Worm (Caenorhabditis elegans) whole organism, late embryonic: ENCODE data around the gene Y37E11AM.3.

ENCODE experiments used
- C08G9.2 ChIP-seq: sonication (generic microtip); optimal IDR thresholded peaks from 2 replicates; lab custom pipeline; 2016; ENCODE audit warnings: mild to moderate bottlenecking, missing genetic modification characterization, moderate library complexity, missing compliant biosample characterization
- F13H6.1 ChIP-seq: sonication (generic microtip); optimal IDR thresholded peaks from 2 replicates; lab custom pipeline; 2016; ENCODE audit warnings: missing genetic modification characterization, missing compliant biosample characterization
- K09A11.1 ChIP-seq: sonication (generic microtip); optimal IDR thresholded peaks from 2 replicates; lab custom pipeline; 2017; ENCODE audit warnings: antibody characterized with exemption, mild to moderate bottlenecking, missing genetic modification characterization, missing compliant biosample characterization; ENCODE audit not compliant: insufficient read depth
- Y22D7AL.16 ChIP-seq: sonication (generic microtip); optimal IDR thresholded peaks from 2 replicates; lab custom pipeline; 2016; ENCODE audit warnings: missing genetic modification characterization, missing compliant biosample characterization
- ama-1 ChIP-seq: fragments of 150-350 bp; optimal IDR thresholded peaks from 2 replicates; lab custom pipeline; 2014
- ceh-18 ChIP-seq: sonication (generic microtip); optimal IDR thresholded peaks from 2 replicates; lab custom pipeline; 2016; ENCODE audit warnings: missing genetic modification characterization, missing compliant biosample characterization
- ceh-19 ChIP-seq: fragments of 200-800 bp; sonication (Bioruptor generic); optimal IDR thresholded peaks from 2 replicates; lab custom pipeline; 2018; ENCODE audit warnings: mild to moderate bottlenecking, missing genetic modification characterization, missing compliant biosample characterization
- ceh-31 ChIP-seq: sonication (generic microtip); optimal IDR thresholded peaks from 2 replicates; lab custom pipeline; 2016; ENCODE audit warnings: missing genetic modification characterization, missing compliant biosample characterization
- ceh-34 ChIP-seq: sonication (generic microtip); optimal IDR thresholded peaks from 2 replicates; lab custom pipeline; 2016; ENCODE audit warnings: mild to moderate bottlenecking, missing genetic modification characterization, missing compliant biosample characterization
- ceh-48 ChIP-seq: sonication (generic microtip); optimal IDR thresholded peaks from 2 replicates; lab custom pipeline; 2016; ENCODE audit warnings: missing genetic modification characterization, inconsistent platforms, missing compliant biosample characterization
- dve-1 ChIP-seq: sonication (generic microtip); optimal IDR thresholded peaks from 2 replicates; lab custom pipeline; 2017; ENCODE audit warnings: antibody characterized with exemption, mild to moderate bottlenecking, missing genetic modification characterization, missing compliant biosample characterization
- elt-2 ChIP-seq: sonication (generic microtip); optimal IDR thresholded peaks from 2 replicates; lab custom pipeline; 2016; ENCODE audit warnings: missing genetic modification reagents, missing genetic modification characterization, missing compliant biosample characterization
- elt-4 ChIP-seq: sonication (generic microtip); optimal IDR thresholded peaks from 2 replicates; lab custom pipeline; 2016; ENCODE audit warnings: missing genetic modification characterization, missing compliant biosample characterization
- ets-4 ChIP-seq: sonication (generic microtip); optimal IDR thresholded peaks from 2 replicates; lab custom pipeline; 2016; ENCODE audit warnings: missing genetic modification characterization, missing compliant biosample characterization
- fkh-10 ChIP-seq: fragments of 150-350 bp; optimal IDR thresholded peaks from 2 replicates; lab custom pipeline; 2014; ENCODE audit warnings: missing biosample characterization, missing genetic modification reagents, missing genetic modification characterization
- fkh-6 ChIP-seq: sonication (generic microtip); optimal IDR thresholded peaks from 2 replicates; lab custom pipeline; 2016; ENCODE audit warnings: missing genetic modification characterization, missing compliant biosample characterization
- hlh-15 ChIP-seq: sonication (generic microtip); optimal IDR thresholded peaks from 2 replicates; lab custom pipeline; 2016; ENCODE audit warnings: missing genetic modification characterization, missing compliant biosample characterization
- hlh-6 ChIP-seq: sonication (generic microtip); optimal IDR thresholded peaks from 2 replicates; lab custom pipeline; 2016; ENCODE audit warnings: missing genotype, missing genetic modification characterization, missing compliant biosample characterization
- nfya-1 ChIP-seq: sonication (generic microtip); optimal IDR thresholded peaks from 2 replicates; lab custom pipeline; 2017; ENCODE audit warnings: missing genetic modification characterization, mild to moderate bottlenecking, missing compliant biosample characterization, antibody characterized with exemption, moderate library complexity
- nhr-11 ChIP-seq: fragments of 150-350 bp; optimal IDR thresholded peaks from 2 replicates; lab custom pipeline; 2014; ENCODE audit warnings: missing biosample characterization, missing genetic modification characterization
- nhr-232 ChIP-seq: sonication (generic microtip); optimal IDR thresholded peaks from 2 replicates; lab custom pipeline; 2016; ENCODE audit warnings: missing genetic modification characterization, missing compliant biosample characterization
- npax-4 ChIP-seq: sonication (generic microtip); optimal IDR thresholded peaks from 2 replicates; lab custom pipeline; 2016; ENCODE audit warnings: missing genetic modification characterization, missing compliant biosample characterization
- pag-3 ChIP-seq: sonication (generic microtip); optimal IDR thresholded peaks from 2 replicates; lab custom pipeline; 2016; ENCODE audit warnings: missing compliant biosample characterization, missing genetic modification characterization, borderline replicate concordance
- pax-1 ChIP-seq: fragments of 150-350 bp; optimal IDR thresholded peaks from 2 replicates; lab custom pipeline; 2014; ENCODE audit warnings: missing biosample characterization, missing genetic modification characterization
- pha-2 ChIP-seq: sonication (generic microtip); optimal IDR thresholded peaks from 2 replicates; lab custom pipeline; 2017; ENCODE audit warnings: mild to moderate bottlenecking, missing genetic modification characterization, missing compliant biosample characterization
- pha-4 ChIP-seq: fragments of 150-350 bp; optimal IDR thresholded peaks from 2 replicates; lab custom pipeline; 2018; ENCODE audit warnings: missing biosample characterization, missing genetic modification reagents, missing genetic modification characterization
- pros-1 ChIP-seq: fragments of 150-350 bp; optimal IDR thresholded peaks from 2 replicates; lab custom pipeline; 2014; ENCODE audit warnings: missing biosample characterization, missing genetic modification reagents, missing genetic modification characterization
- rnt-1 ChIP-seq: sonication (generic microtip); optimal IDR thresholded peaks from 2 replicates; lab custom pipeline; 2016; ENCODE audit warnings: missing genetic modification characterization, missing compliant biosample characterization
- sdc-2 ChIP-seq: sonication (generic microtip); optimal IDR thresholded peaks from 2 replicates; lab custom pipeline; 2016; ENCODE audit warnings: missing genotype, missing genetic modification characterization, missing compliant biosample characterization
- syd-9 ChIP-seq: sonication (generic microtip); optimal IDR thresholded peaks from 2 replicates; lab custom pipeline; 2016; ENCODE audit warnings: mild to moderate bottlenecking, missing genetic modification characterization, moderate library complexity, missing compliant biosample characterization
- tbx-2 ChIP-seq: sonication (generic microtip); optimal IDR thresholded peaks from 2 replicates; lab custom pipeline; 2016; ENCODE audit warnings: missing genetic modification characterization, missing compliant biosample characterization
- ttx-3 ChIP-seq: sonication (generic microtip); optimal IDR thresholded peaks from 2 replicates; lab custom pipeline; 2016; ENCODE audit warnings: missing genetic modification reagents, missing genetic modification characterization, missing compliant biosample characterization
- unc-42 ChIP-seq: sonication (generic microtip); optimal IDR thresholded peaks from 2 replicates; lab custom pipeline; 2016; ENCODE audit warnings: missing genotype, missing genetic modification characterization, missing compliant biosample characterization
- zip-5 ChIP-seq: sonication (generic microtip); optimal IDR thresholded peaks from 2 replicates; lab custom pipeline; 2016; ENCODE audit warnings: missing genetic modification characterization, missing compliant biosample characterization

The Y37E11AM.3 gene

ce11 chrIV:3694638-3695037, 24.3 kb downstream of the Y37E11AM.3 start, which contains the start of the genes taf-6.2 and Y37E11AL.3:
taf-6.2 (minus strand) TSS chrIV:3694733.
Y37E11AL.3 (plus strand) TSS chrIV:3694935.
- TF ChIP-seq npax-4 (tag; lab: Kevin White, UChicago) (no peak), unc-42 (tag; lab: Kevin White, UChicago) (peak; percentile 33), ceh-34 (tag; lab: Kevin White, UChicago) (peak; percentile 4), ceh-48 (tag; lab: Kevin White, UChicago) (peak; percentile 54), tbx-2 (no peak), ceh-19 (no peak), nfya-1 (no peak)

ce11 chrIV:3688050-3688449, 30.9 kb downstream of the Y37E11AM.3 start:
- TF ChIP-seq dve-1 (tag; lab: Kevin White, UChicago) = no peak
- TF ChIP-seq pax-1 = no peak
- TF ChIP-seq pha-2 (tag; lab: Kevin White, UChicago) = no peak
- TF ChIP-seq K09A11.1 (tag; lab: Kevin White, UChicago) = no peak
- no peak for TF ChIP-seq pros-1 (tag; lab: Kevin White, UChicago)
- no peak for TF ChIP-seq fkh-6
- TF ChIP-seq syd-9 (tag; lab: Kevin White, UChicago) = no peak
- no peak for TF ChIP-seq pha-4 (tag; lab: Kevin White, UChicago)
- TF ChIP-seq F13H6.1 (tag; lab: Kevin White, UChicago) = no peak
- no peak for TF ChIP-seq rnt-1 (tag; lab: Kevin White, UChicago)
- no peak for TF ChIP-seq Y22D7AL.16 (tag; lab: Kevin White, UChicago)
- no peak for TF ChIP-seq fkh-10 (GFP tag; lab: Kevin White, UChicago)
- TF ChIP-seq ets-4 = no peak
- TF ChIP-seq, all 69 proteins: peak for 0

- TF ChIP-seq F13H6.1 (tag; lab: Kevin White, UChicago) (no peak), hlh-15 (tag; lab: Kevin White, UChicago) (no peak), pag-3 (tag; lab: Kevin White, UChicago) (no peak), unc-42 (tag; lab: Kevin White, UChicago) (no peak), C08G9.2 (tag; lab: Kevin White, UChicago) (no peak), pha-2 (tag; lab: Kevin White, UChicago) (no peak), tbx-2 (no peak)
Measured at ce11 chrIV:3686765-3687164, 32.2 kb downstream of the Y37E11AM.3 start, which contains the start of gene map-1. map-1 (minus strand) TSS chrIV:3686865.

- no peak for TF ChIP-seq nhr-11 (tag; lab: Kevin White, UChicago)
- no peak for TF ChIP-seq F13H6.1 (tag; lab: Kevin White, UChicago)
- no peak for TF ChIP-seq ceh-18 (tag; lab: Kevin White, UChicago)
- TF ChIP-seq sdc-2 = peak; percentile 12
- no peak for TF ChIP-seq ama-1 (lab: Kevin White, UChicago)
- TF ChIP-seq elt-4 (tag; lab: Kevin White, UChicago) = peak; percentile 32
- no peak for TF ChIP-seq nfya-1
- TF ChIP-seq hlh-6 (tag; lab: Kevin White, UChicago) = peak; percentile 54
Measured at ce11 chrIV:3686260-3686659, 32.7 kb downstream of the Y37E11AM.3 start.

- TF ChIP-seq sdc-2 = no peak
- TF ChIP-seq ceh-31 = peak; percentile 15
- TF ChIP-seq, all 69 proteins: peak for 1
Measured at ce11 chrIV:3681763-3682162, 37.2 kb downstream of the Y37E11AM.3 start.

ce11 chrIV:3668603-3669002, 50.4 kb downstream of the Y37E11AM.3 start, which contains the start of gene fmil-1:
fmil-1 (minus strand) TSS chrIV:3668703.
- no peak for TF ChIP-seq elt-2 (tag; lab: Kevin White, UChicago)
- no peak for TF ChIP-seq zip-5
- TF ChIP-seq pha-4 (tag; lab: Kevin White, UChicago) = no peak
- no peak for TF ChIP-seq nhr-232 (tag; lab: Kevin White, UChicago)
- no peak for TF ChIP-seq rnt-1 (tag; lab: Kevin White, UChicago)
- TF ChIP-seq pag-3 (tag; lab: Kevin White, UChicago) = no peak
- no peak for TF ChIP-seq npax-4 (tag; lab: Kevin White, UChicago)
- no peak for TF ChIP-seq F13H6.1 (tag; lab: Kevin White, UChicago)
- no peak for TF ChIP-seq ttx-3
